Fruit fly (Drosophila melanogaster) whole organism, pupa: ENCODE measurements around the gene cact.

Experiments
- CG10348 ChIP-seq: fragments of 200-800 bp; sonication (Bioruptor generic); IDR thresholded peaks from 2 replicates; pipeline ENCODE4 v1.3.6; 2022; ENCODE audit warnings: missing biosample characterization, missing genetic modification characterization
- CG12605 ChIP-seq: fragments of 200-800 bp; sonication (Bioruptor generic); IDR thresholded peaks from 2 replicates; pipeline ENCODE4 v1.3.6; 2022; ENCODE audit warnings: missing biosample characterization, missing genetic modification characterization
- CG13204 ChIP-seq: fragments of 200-800 bp; sonication (Bioruptor generic); optimal IDR thresholded peaks from 2 replicates; lab custom pipeline; 2018; ENCODE audit warnings: missing biosample characterization, mild to moderate bottlenecking, missing genetic modification characterization, moderate library complexity
- CG14655 ChIP-seq: fragments of 200-800 bp; sonication (Bioruptor generic); optimal IDR thresholded peaks from 3 replicates; lab custom pipeline; 2017; ENCODE audit warnings: mild to moderate bottlenecking, missing biosample characterization, missing genetic modification reagents, missing genetic modification characterization
- CG15710 ChIP-seq: fragments of 200-800 bp; sonication (Bioruptor generic); optimal IDR thresholded peaks from 2 replicates; lab custom pipeline; 2018; ENCODE audit warnings: missing biosample characterization, mild to moderate bottlenecking, missing genetic modification characterization, moderate library complexity
- CG17806 ChIP-seq: fragments of 200-800 bp; sonication (Bioruptor generic); optimal IDR thresholded peaks from 2 replicates; lab custom pipeline; 2018; ENCODE audit warnings: missing biosample characterization, mild to moderate bottlenecking, missing genetic modification characterization, moderate library complexity
- CG32121 ChIP-seq: fragments of 200-800 bp; sonication (Bioruptor generic); IDR thresholded peaks from 2 replicates; pipeline ENCODE4 v1.3.6; 2022; ENCODE audit warnings: missing biosample characterization, missing genetic modification characterization
- CG34367 ChIP-seq: fragments of 200-800 bp; sonication (Bioruptor generic); optimal IDR thresholded peaks from 2 replicates; lab custom pipeline; 2018; ENCODE audit warnings: missing biosample characterization, mild to moderate bottlenecking, missing genetic modification characterization
- CG4496 ChIP-seq: fragments of 200-800 bp; sonication (Bioruptor generic); IDR thresholded peaks from 3 replicates; pipeline ENCODE4 v1.3.6; 2022; ENCODE audit warnings: missing biosample characterization, missing genetic modification characterization
- CG8159 ChIP-seq: fragments of 200-800 bp; sonication (Bioruptor generic); optimal IDR thresholded peaks from 3 replicates; lab custom pipeline; 2018; ENCODE audit warnings: missing biosample characterization, mild to moderate bottlenecking, missing genetic modification characterization, moderate library complexity
- CG8301 ChIP-seq: fragments of 200-800 bp; sonication (Bioruptor generic); optimal IDR thresholded peaks from 2 replicates; lab custom pipeline; 2018; ENCODE audit warnings: missing biosample characterization, mild to moderate bottlenecking, missing genetic modification characterization
- CG9948 ChIP-seq: fragments of 200-800 bp; sonication (Bioruptor generic); optimal IDR thresholded peaks from 2 replicates; lab custom pipeline; 2018; ENCODE audit warnings: missing biosample characterization, mild to moderate bottlenecking, missing genetic modification characterization, moderate library complexity
- D1 ChIP-seq: fragments of 200-800 bp; sonication (Bioruptor generic); optimal IDR thresholded peaks from 2 replicates; lab custom pipeline; 2018; ENCODE audit warnings: missing biosample characterization, mild to moderate bottlenecking, missing genetic modification characterization, moderate library complexity
- EcR ChIP-seq: fragments of 200-800 bp; sonication (Bioruptor generic); optimal IDR thresholded peaks from 3 replicates; lab custom pipeline; 2019; ENCODE audit warnings: missing biosample characterization, missing genetic modification characterization, mild to moderate bottlenecking, moderate library complexity, missing genetic modification reagents
- Ets98B ChIP-seq: fragments of 200-800 bp; sonication (Bioruptor generic); IDR thresholded peaks from 2 replicates; pipeline ENCODE4 v1.3.6; 2022; ENCODE audit warnings: missing biosample characterization, missing genetic modification characterization
- Pif1A ChIP-seq: fragments of 200-800 bp; sonication (Bioruptor generic); optimal IDR thresholded peaks from 3 replicates; lab custom pipeline; 2016; ENCODE audit warnings: missing biosample characterization, missing genetic modification characterization
- Pif1B ChIP-seq: fragments of 200-800 bp; sonication (Bioruptor generic); optimal IDR thresholded peaks from 3 replicates; lab custom pipeline; 2016; ENCODE audit warnings: missing biosample characterization, missing genetic modification characterization
- Snoo ChIP-seq: fragments of 200-800 bp; sonication (Bioruptor generic); optimal IDR thresholded peaks from 3 replicates; lab custom pipeline; 2017; ENCODE audit warnings: missing biosample characterization, mild to moderate bottlenecking, missing genetic modification characterization, inconsistent platforms
- fd96Ca ChIP-seq: fragments of 200-800 bp; sonication (Bioruptor generic); IDR thresholded peaks from 3 replicates; pipeline ENCODE4 v1.3.6; 2022; ENCODE audit warnings: missing biosample characterization, missing genetic modification characterization
- gl ChIP-seq: fragments of 200-800 bp; sonication (Bioruptor generic); optimal IDR thresholded peaks from 2 replicates; lab custom pipeline; 2018; ENCODE audit warnings: missing biosample characterization, mild to moderate bottlenecking, missing genetic modification characterization
- rn ChIP-seq: fragments of 200-800 bp; sonication (Bioruptor generic); IDR thresholded peaks from 2 replicates; pipeline ENCODE4 v1.3.6; 2022; ENCODE audit warnings: missing biosample characterization, missing genetic modification characterization

The cact gene

DNA sequence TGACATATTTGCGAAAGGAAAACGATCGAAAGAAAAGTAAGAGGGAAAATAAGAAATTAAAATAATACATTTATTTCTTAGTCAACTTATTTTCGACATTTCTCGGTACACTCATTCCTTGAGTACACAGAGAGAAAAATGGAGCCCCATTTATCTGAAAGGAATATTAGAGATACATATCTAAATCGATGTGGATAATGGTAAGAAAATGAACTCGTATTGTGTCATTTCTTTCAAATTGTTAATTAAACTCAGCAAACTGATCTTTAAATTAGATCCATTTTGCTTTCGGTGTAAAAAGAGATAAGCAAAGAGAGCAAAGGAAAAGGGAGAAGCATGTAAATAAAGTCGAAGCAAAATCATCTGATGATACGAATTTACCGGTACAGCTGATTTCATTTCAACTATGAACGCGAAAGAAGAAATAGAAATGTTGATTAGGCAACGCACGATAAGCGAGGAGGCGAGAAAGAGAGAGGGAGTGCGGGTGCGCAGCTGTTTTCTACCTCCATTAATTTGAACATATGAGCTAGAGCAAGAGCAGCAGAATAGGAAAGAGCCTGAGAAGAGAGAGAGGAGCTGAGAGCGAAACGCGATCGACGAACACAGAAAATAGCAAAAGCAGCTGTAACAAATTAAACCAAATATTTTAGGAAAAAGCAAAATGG is 40.2 kb downstream of the cact start:
- TF ChIP-seq CG8301 (tag; lab: Kevin White, UChicago) = peak; percentile 83
- no peak for TF ChIP-seq fd96Ca (GFP tag; lab: Robert Waterston, UW)
- no peak for TF ChIP-seq CG10348
- peak; percentile 86 for TF ChIP-seq CG14655 (GFP tag; lab: Kevin White, UChicago)
- peak; percentile 39 for TF ChIP-seq CG13204 (GFP tag; lab: Kevin White, UChicago)
- TF ChIP-seq CG12605 (GFP tag; lab: Robert Waterston, UW) = no peak
- TF ChIP-seq CG34367 (tag; lab: Kevin White, UChicago) = peak; percentile 83
- TF ChIP-seq Ets98B (GFP tag; lab: Robert Waterston, UW) = no peak
- TF ChIP-seq CG15710 (tag; lab: Kevin White, UChicago) = peak; percentile 84
- TF ChIP-seq gl (tag; lab: Kevin White, UChicago) = peak; percentile 70
- TF ChIP-seq Pif1B (GFP tag; lab: Kevin White, UChicago) = peak; percentile 87
- peak; percentile 86 for TF ChIP-seq Snoo (tag; lab: Kevin White, UChicago)
- peak; percentile 92 for TF ChIP-seq CG17806 (tag; lab: Kevin White, UChicago)
- peak; percentile 87 for TF ChIP-seq CG9948 (tag; lab: Kevin White, UChicago)
- TF ChIP-seq CG32121 = no peak
- peak; percentile 77 for TF ChIP-seq Pif1A (GFP tag; lab: Kevin White, UChicago)
- TF ChIP-seq EcR (GFP tag; lab: Kevin White, UChicago) = no peak
- peak; percentile 22 for TF ChIP-seq D1 (tag; lab: Kevin White, UChicago)
- TF ChIP-seq rn (GFP tag; lab: Robert Waterston, UW) = no peak
- peak; percentile 90 for TF ChIP-seq CG8159 (tag; lab: Kevin White, UChicago)
- no peak for TF ChIP-seq CG4496 (GFP tag; lab: Robert Waterston, UW)
- TF ChIP-seq, all 21 proteins: peak for 13

DNA sequence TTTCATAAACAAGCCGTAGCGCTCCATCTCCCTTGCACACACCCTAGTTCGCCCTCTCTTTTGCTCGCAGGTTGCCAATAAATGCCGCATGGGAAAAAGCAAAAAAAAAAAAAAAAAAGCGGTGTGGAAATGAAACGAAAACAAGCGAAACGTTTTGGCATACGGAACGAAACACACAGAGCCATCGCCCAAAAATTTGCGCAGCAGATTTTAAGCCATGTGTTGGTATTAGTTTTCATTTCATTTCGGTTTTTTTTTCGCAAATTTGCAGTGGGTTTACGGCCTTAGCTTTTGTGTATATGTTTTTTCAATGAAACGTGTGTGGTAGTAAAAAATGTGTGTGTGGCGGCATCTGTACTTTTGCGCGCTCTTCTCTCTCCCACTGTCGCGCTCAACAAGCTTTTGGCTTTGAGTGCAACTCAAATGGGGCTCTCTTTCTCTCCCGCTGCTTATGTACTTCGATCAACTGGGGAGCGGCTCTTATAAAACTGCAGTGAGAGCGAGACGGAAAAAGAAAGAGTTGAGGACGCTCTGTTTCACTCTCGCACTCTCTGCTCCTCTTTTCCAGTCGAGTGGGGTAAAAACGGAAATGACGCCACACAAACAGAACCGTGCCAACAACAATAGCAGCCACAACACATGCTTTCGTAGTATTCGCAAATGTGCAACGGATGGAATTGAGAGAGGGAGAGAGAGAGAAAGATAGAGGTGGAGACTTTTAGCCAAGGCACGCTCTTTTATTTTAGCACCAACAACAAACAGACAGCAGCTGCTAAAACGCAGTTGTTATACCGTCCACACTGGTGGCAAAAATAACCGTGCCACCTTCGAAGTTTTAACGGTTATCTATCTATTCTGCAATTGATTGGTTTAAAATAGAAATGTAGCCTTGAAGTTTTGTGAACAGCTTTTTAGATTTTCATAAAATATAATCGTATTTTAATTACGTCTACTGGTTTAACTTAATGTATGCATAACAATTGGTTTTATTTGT is 41.4 kb downstream of the cact start:
- TF ChIP-seq Pif1A (GFP tag; lab: Kevin White, UChicago) = peak; percentile 65
- TF ChIP-seq Pif1B (GFP tag; lab: Kevin White, UChicago) = peak; percentile 45
- no peak for TF ChIP-seq CG4496 (GFP tag; lab: Robert Waterston, UW)
- peak; percentile 65 for TF ChIP-seq CG8301 (tag; lab: Kevin White, UChicago)
- TF ChIP-seq CG17806 (tag; lab: Kevin White, UChicago) = peak; percentile 34
- peak; percentile 60 for TF ChIP-seq EcR (GFP tag; lab: Kevin White, UChicago)
- no peak for TF ChIP-seq rn (GFP tag; lab: Robert Waterston, UW)
- no peak for TF ChIP-seq Ets98B (GFP tag; lab: Robert Waterston, UW)
- TF ChIP-seq CG13204 (GFP tag; lab: Kevin White, UChicago) = peak; percentile 68
- TF ChIP-seq CG8159 (tag; lab: Kevin White, UChicago) = peak; percentile 65
- TF ChIP-seq CG14655 (GFP tag; lab: Kevin White, UChicago) = peak; percentile 64
- TF ChIP-seq Snoo (tag; lab: Kevin White, UChicago) = peak; percentile 70
- TF ChIP-seq fd96Ca (GFP tag; lab: Robert Waterston, UW) = no peak
- peak; percentile 30 for TF ChIP-seq gl (tag; lab: Kevin White, UChicago)
- peak; percentile 33 for TF ChIP-seq CG9948 (tag; lab: Kevin White, UChicago)
- TF ChIP-seq CG34367 (tag; lab: Kevin White, UChicago) = peak; percentile 38
- TF ChIP-seq CG32121 = no peak
- TF ChIP-seq CG12605 (GFP tag; lab: Robert Waterston, UW) = no peak
- peak; percentile 48 for TF ChIP-seq D1 (tag; lab: Kevin White, UChicago)
- TF ChIP-seq CG10348 = no peak
- peak; percentile 52 for TF ChIP-seq CG15710 (tag; lab: Kevin White, UChicago)
- TF ChIP-seq, all 21 proteins: peak for 14

DNA sequence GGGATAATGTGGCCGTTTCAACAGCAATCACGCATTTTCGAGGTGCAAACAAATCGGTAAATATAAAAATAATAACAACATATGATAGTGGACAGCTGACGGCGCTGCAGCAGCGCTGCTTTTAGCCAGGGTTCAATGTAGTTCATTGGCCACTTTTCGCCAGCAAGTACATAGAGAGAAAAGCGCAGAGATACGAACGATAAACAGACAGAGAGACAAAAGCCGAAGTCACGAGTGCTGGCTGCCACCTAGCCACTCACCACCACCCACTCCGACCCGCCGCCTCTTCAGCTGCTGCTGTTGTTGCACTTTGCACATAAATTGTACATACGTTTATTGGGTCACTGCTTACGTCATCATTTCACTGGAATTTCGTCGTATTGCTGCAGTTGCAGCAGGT is 43.2 kb downstream of the cact start:
- TF ChIP-seq CG10348 = no peak
- TF ChIP-seq gl (tag; lab: Kevin White, UChicago) = no peak
- no peak for TF ChIP-seq CG4496 (GFP tag; lab: Robert Waterston, UW)
- TF ChIP-seq CG13204 (GFP tag; lab: Kevin White, UChicago) = no peak
- TF ChIP-seq Pif1B (GFP tag; lab: Kevin White, UChicago) = no peak
- peak; percentile 79 for TF ChIP-seq EcR (GFP tag; lab: Kevin White, UChicago)
- no peak for TF ChIP-seq CG17806 (tag; lab: Kevin White, UChicago)
- TF ChIP-seq fd96Ca (GFP tag; lab: Robert Waterston, UW) = peak; percentile 50; the same call in 1 of the 3 replicates
- peak; percentile 36; the same call in 1 of the 2 replicates for TF ChIP-seq CG32121
- TF ChIP-seq rn (GFP tag; lab: Robert Waterston, UW) = no peak
- 0 out of 2 replicates have a peak, but pooled peaks have one; percentile 22 for TF ChIP-seq CG12605 (GFP tag; lab: Robert Waterston, UW)
- TF ChIP-seq, all 21 proteins: peak for 4

DNA sequence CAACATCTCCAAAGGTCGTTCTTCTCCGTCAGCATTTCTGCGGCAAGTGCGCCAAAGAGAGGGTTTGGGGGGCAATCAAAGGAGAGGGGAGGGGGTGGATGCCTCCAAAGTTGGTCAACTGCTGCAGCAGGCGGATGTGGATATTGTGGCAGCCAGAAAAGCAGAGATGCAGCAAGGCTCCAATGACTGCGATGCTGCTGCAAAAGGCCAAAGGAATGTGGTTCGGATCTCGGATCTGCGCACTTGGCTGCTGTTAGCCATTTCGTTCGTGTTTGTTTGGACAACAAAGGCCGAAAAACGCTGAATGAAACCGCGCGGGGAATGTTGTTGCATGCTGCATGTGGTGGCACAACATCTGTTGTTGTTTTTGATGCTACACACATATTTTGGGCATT is 43.9 kb downstream of the cact start:
- TF ChIP-seq Snoo (tag; lab: Kevin White, UChicago) (no peak), CG9948 (tag; lab: Kevin White, UChicago) (no peak), fd96Ca (GFP tag; lab: Robert Waterston, UW) (0 out of 3 replicates have a peak, but pooled peaks have one; percentile 30), EcR (GFP tag; lab: Kevin White, UChicago) (peak; percentile 11), CG12605 (GFP tag; lab: Robert Waterston, UW) (no peak), Ets98B (GFP tag; lab: Robert Waterston, UW) (0 out of 2 replicates have a peak, but pooled peaks have one; percentile 2), CG4496 (GFP tag; lab: Robert Waterston, UW) (0 out of 3 replicates have a peak, but pooled peaks have one; percentile 20), CG14655 (GFP tag; lab: Kevin White, UChicago) (no peak), CG10348 (no peak)
